Worm (Caenorhabditis elegans) whole organism, mixed stage, embryonic: ENCODE data around the gene srg-48.

Experiments used
- M03D4.4 ChIP-seq: sonication (generic microtip); optimal IDR thresholded peaks from 2 replicates; lab custom pipeline; 2017; ENCODE audit warnings: mild to moderate bottlenecking, missing genetic modification characterization, missing compliant biosample characterization
- bed-3 ChIP-seq: fragments of 200-800 bp; sonication (Bioruptor generic); optimal IDR thresholded peaks from 3 replicates; lab custom pipeline; 2018; ENCODE audit warnings: mild to moderate bottlenecking, missing genetic modification characterization, moderate library complexity, missing compliant biosample characterization
- blmp-1 ChIP-seq: fragments of 150-350 bp; optimal IDR thresholded peaks from 2 replicates; lab custom pipeline; 2014; ENCODE audit warnings: missing biosample characterization, missing genetic modification characterization
- ceh-43 ChIP-seq: fragments of 200-800 bp; sonication (Bioruptor generic); optimal IDR thresholded peaks from 2 replicates; lab custom pipeline; 2018; ENCODE audit warnings: mild to moderate bottlenecking, missing genetic modification characterization, moderate library complexity, missing compliant biosample characterization
- cnd-1 ChIP-seq: fragments of 200-800 bp; sonication (Bioruptor generic); optimal IDR thresholded peaks from 2 replicates; lab custom pipeline; 2018; ENCODE audit warnings: mild to moderate bottlenecking, missing genetic modification characterization, missing compliant biosample characterization
- elt-1 ChIP-seq: sonication (generic microtip); optimal IDR thresholded peaks from 2 replicates; lab custom pipeline; 2017; ENCODE audit warnings: missing genetic modification characterization, mild to moderate bottlenecking, missing compliant biosample characterization, antibody characterized with exemption, moderate library complexity, borderline replicate concordance; ENCODE audit not compliant: insufficient read depth
- elt-3 ChIP-seq: fragments of 150-350 bp; optimal IDR thresholded peaks from 2 replicates; lab custom pipeline; 2014; ENCODE audit warnings: missing biosample characterization, missing genetic modification characterization
- flh-1 ChIP-seq: fragments of 200-800 bp; sonication (Bioruptor generic); optimal IDR thresholded peaks from 2 replicates; lab custom pipeline; 2018; ENCODE audit warnings: mild to moderate bottlenecking, missing genetic modification characterization, moderate library complexity, missing compliant biosample characterization
- hlh-1 ChIP-seq: fragments of 150-350 bp; optimal IDR thresholded peaks from 2 replicates; lab custom pipeline; 2014; ENCODE audit warnings: missing biosample characterization, missing genetic modification reagents, missing genetic modification characterization
- lin-13 ChIP-seq: fragments of 150-350 bp; optimal IDR thresholded peaks from 2 replicates; lab custom pipeline; 2014; ENCODE audit warnings: missing biosample characterization, missing genetic modification characterization
- lsy-2 ChIP-seq: fragments of 150-350 bp; optimal IDR thresholded peaks from 2 replicates; lab custom pipeline; 2014; ENCODE audit warnings: missing biosample characterization, missing genetic modification characterization
- mab-5 ChIP-seq: fragments of 150-350 bp; optimal IDR thresholded peaks from 2 replicates; lab custom pipeline; 2014; ENCODE audit warnings: missing biosample characterization, missing genetic modification characterization
- mep-1 ChIP-seq: fragments of 150-350 bp; optimal IDR thresholded peaks from 2 replicates; lab custom pipeline; 2017; ENCODE audit warnings: missing biosample characterization, missing genetic modification reagents, missing genetic modification characterization, inconsistent platforms
- mls-2 ChIP-seq: sonication (generic microtip); optimal IDR thresholded peaks from 2 replicates; lab custom pipeline; 2016; ENCODE audit warnings: mild to moderate bottlenecking, missing genetic modification characterization, moderate library complexity, missing compliant biosample characterization
- nhr-28 ChIP-seq: fragments of 150-350 bp; optimal IDR thresholded peaks from 2 replicates; lab custom pipeline; 2014; ENCODE audit warnings: missing biosample characterization, missing genetic modification characterization
- pha-4 ChIP-seq: fragments of 150-350 bp; optimal IDR thresholded peaks from 2 replicates; lab custom pipeline; 2018; ENCODE audit warnings: missing biosample characterization, missing genetic modification reagents, missing genetic modification characterization
- tbx-8 ChIP-seq: fragments of 200-800 bp; sonication (Bioruptor generic); optimal IDR thresholded peaks from 2 replicates; lab custom pipeline; 2018; ENCODE audit warnings: mild to moderate bottlenecking, missing genetic modification characterization, moderate library complexity, missing compliant biosample characterization
- unc-120 ChIP-seq: sonication (generic microtip); optimal IDR thresholded peaks from 2 replicates; lab custom pipeline; 2017; ENCODE audit warnings: missing genetic modification characterization, missing compliant biosample characterization; ENCODE audit not compliant: poor library complexity, severe bottlenecking
- unc-39 ChIP-seq: fragments of 150-350 bp; optimal IDR thresholded peaks from 2 replicates; lab custom pipeline; 2014; ENCODE audit warnings: missing biosample characterization, missing genetic modification characterization
- unc-62 ChIP-seq: fragments of 150-350 bp; optimal IDR thresholded peaks from 2 replicates; lab custom pipeline; 2014; ENCODE audit warnings: missing biosample characterization, missing genetic modification reagents, missing genetic modification characterization
- zip-8 ChIP-seq: fragments of 150-350 bp; optimal IDR thresholded peaks from 2 replicates; lab custom pipeline; 2014; ENCODE audit warnings: missing biosample characterization, missing genetic modification characterization
- ztf-11 ChIP-seq: fragments of 150-350 bp; optimal IDR thresholded peaks from 2 replicates; lab custom pipeline; 2014; ENCODE audit warnings: missing biosample characterization, missing genetic modification characterization

srg-48 gene

DNA sequence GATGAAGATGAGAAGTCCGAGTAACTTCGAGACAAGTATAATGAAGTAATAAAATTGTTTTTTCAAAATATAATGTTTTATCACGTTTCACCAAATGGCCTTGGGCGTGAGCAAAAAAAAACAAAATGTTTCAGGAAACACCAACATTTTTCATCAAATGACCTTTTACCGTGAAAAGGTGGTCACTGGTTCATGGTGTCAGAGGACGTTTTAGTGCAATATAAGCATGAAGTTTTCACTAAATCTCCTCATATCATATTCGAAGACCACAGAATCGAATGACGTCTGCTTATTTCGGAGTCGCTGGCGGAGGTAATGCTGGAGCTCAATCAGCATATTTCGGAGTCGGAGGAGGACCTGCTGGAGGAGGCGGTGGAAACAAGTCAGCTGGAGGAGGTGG is 39.1 kb downstream of the srg-48 start, which contains the start of the genes ZC477.7 and ssq-3:
Gene ZC477.7, minus strand, starts transcription at position 101 of the 400 bp plus-strand sequence.
Gene ssq-3, plus strand, starts transcription at position 251 of the 400 bp plus-strand sequence.
- TF ChIP-seq hlh-1 (tag; lab: Kevin White, UChicago) (no peak), elt-1 (tag; lab: Kevin White, UChicago) (no peak), cnd-1 (no peak), bed-3 (GFP tag; lab: Kevin White, UChicago) (no peak), mab-5 (tag; lab: Kevin White, UChicago) (no peak), flh-1 (GFP tag; lab: Kevin White, UChicago) (no peak), M03D4.4 (tag; lab: Kevin White, UChicago) (no peak), nhr-28 (tag; lab: Kevin White, UChicago) (no peak), tbx-8 (GFP tag; lab: Kevin White, UChicago) (no peak), mep-1 (tag; lab: Kevin White, UChicago) (no peak), blmp-1 (tag; lab: Kevin White, UChicago) (no peak)

DNA sequence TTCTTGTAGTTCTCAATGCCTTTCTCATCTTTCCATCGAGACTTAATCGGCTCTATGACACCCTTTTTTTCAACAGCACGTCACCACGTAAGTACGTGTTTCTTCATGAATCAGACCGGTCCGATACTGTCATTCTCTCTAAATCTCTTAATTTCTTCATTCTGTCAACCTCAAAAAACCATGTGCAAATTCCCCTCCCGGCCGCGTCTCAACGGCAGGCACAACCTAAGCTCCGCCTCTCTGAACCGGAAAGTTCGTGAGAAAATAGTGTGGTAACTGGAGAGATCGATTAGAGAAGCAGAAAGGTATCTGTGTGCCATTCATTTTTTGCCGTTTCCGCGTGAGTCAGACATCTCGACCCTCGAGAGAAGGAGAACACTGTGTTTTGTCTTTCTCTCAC is 42.4 kb downstream of the srg-48 start, which contains the start of gene nas-8:
Gene nas-8, plus strand, starts transcription at position 301 of the 400 bp plus-strand sequence.
- TF ChIP-seq elt-1 (tag; lab: Kevin White, UChicago) (no peak), M03D4.4 (tag; lab: Kevin White, UChicago) (no peak), mls-2 (tag; lab: Kevin White, UChicago) (no peak), ceh-43 (GFP tag; lab: Kevin White, UChicago) (no peak), lsy-2 (tag; lab: Kevin White, UChicago) (no peak), ztf-11 (tag; lab: Kevin White, UChicago) (no peak), hlh-1 (tag; lab: Kevin White, UChicago) (no peak), unc-62 (GFP tag; lab: Kevin White, UChicago) (no peak), unc-39 (tag; lab: Kevin White, UChicago) (no peak), tbx-8 (GFP tag; lab: Kevin White, UChicago) (no peak), pha-4 (tag; lab: Kevin White, UChicago) (no peak), nhr-28 (tag; lab: Kevin White, UChicago) (no peak), zip-8 (tag; lab: Kevin White, UChicago) (no peak), cnd-1 (no peak)

DNA sequence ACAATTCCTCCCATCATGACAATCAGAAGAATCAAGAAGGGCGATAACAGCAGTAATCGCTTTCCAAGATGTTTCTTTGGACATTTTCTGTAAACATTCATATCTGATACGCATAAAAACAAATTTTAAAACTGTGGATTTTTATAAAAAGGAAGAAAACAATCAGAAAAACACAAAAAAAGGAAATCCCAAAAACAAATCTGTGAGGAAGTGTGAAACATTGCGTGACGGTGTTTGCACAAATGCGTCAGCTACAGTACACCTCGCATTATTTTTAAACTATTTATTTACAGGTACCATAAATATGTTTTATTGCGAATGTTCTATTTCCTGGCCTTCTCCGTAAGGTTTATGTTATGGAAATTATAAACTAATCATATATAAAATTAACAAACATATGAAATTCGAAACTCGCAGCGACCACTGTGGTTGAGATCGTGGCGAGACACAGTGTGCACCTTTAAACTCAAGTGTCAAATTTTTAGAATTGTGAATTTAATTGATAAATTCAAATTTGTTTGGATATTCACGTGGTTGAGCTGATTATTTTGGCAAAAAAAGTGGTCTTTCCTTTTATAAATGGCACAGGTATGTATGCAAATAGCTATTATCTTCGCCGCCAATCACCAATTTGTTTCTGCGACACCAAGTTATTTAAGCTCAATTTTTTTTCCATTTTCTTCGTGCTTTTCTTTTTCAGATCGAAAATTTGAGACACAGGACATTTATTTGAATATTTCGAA is 49.3 kb downstream of the srg-48 start, which contains the start of the genes C34D4.10 and str-48:
Gene C34D4.10, minus strand, starts transcription at position 101 of the 743 bp plus-strand sequence.
Gene str-48, plus strand, starts transcription at position 693 of the 743 bp plus-strand sequence.
- TF ChIP-seq elt-3 (tag; lab: Kevin White, UChicago), result no peak
- no peak for TF ChIP-seq zip-8 (tag; lab: Kevin White, UChicago)
- TF ChIP-seq unc-120 (tag; lab: Kevin White, UChicago), result no peak
- no peak for TF ChIP-seq lin-13 (tag; lab: Kevin White, UChicago)
- no peak for TF ChIP-seq ceh-43 (GFP tag; lab: Kevin White, UChicago)
